Worm (Caenorhabditis elegans) whole organism, L3 larva: ENCODE data around the gene gst-28.
A peak's percentile ranks its signal among the peaks of the same experiment; 100 is the strongest.

Experiments used
- ama-1 ChIP-seq: fragments of 150-350 bp; optimal IDR thresholded peaks from 2 replicates; lab custom pipeline; 2018
- ceh-82 ChIP-seq: fragments of 150-350 bp; optimal IDR thresholded peaks from 2 replicates; lab custom pipeline; 2014; ENCODE audit warnings: missing biosample characterization, missing genetic modification characterization
- eor-1 ChIP-seq, 2 experiments: fragments of 150-350 bp; optimal IDR thresholded peaks; 2 replicates each; lab custom pipeline; 2014 to 2018; ENCODE audit warnings: missing biosample characterization in 2 of 2, missing genetic modification characterization in 2 of 2
- jun-1 ChIP-seq: fragments of 150-350 bp; optimal IDR thresholded peaks from 2 replicates; lab custom pipeline; 2014; ENCODE audit warnings: missing biosample characterization, missing genetic modification reagents, missing genetic modification characterization
- lin-15B ChIP-seq: fragments of 150-350 bp; optimal IDR thresholded peaks from 2 replicates; lab custom pipeline; 2014; ENCODE audit warnings: missing biosample characterization, missing genetic modification characterization
- mdl-1 ChIP-seq: fragments of 150-350 bp; optimal IDR thresholded peaks from 2 replicates; lab custom pipeline; 2014; ENCODE audit warnings: missing biosample characterization, missing genetic modification characterization
- nhr-11 ChIP-seq: fragments of 150-350 bp; optimal IDR thresholded peaks from 2 replicates; lab custom pipeline; 2014; ENCODE audit warnings: missing biosample characterization, missing genetic modification characterization
- nhr-237 ChIP-seq: fragments of 150-350 bp; optimal IDR thresholded peaks from 2 replicates; lab custom pipeline; 2014; ENCODE audit warnings: missing biosample characterization, missing genetic modification characterization
- nhr-76 ChIP-seq: fragments of 150-350 bp; sonication (generic microtip); optimal IDR thresholded peaks from 5 replicates; lab custom pipeline; 2014; ENCODE audit warnings: missing biosample characterization, missing genetic modification characterization
- sea-2 ChIP-seq: fragments of 150-350 bp; sonication (generic microtip); optimal IDR thresholded peaks from 4 replicates; lab custom pipeline; 2014; ENCODE audit warnings: missing biosample characterization, missing genetic modification reagents, missing genetic modification characterization
- ztf-11 ChIP-seq: fragments of 150-350 bp; optimal IDR thresholded peaks from 2 replicates; lab custom pipeline; 2014; ENCODE audit warnings: missing biosample characterization, missing genetic modification characterization
- ztf-4 ChIP-seq: fragments of 150-350 bp; optimal IDR thresholded peaks from 2 replicates; lab custom pipeline; 2014; ENCODE audit warnings: missing biosample characterization, missing genetic modification characterization

DNA sequence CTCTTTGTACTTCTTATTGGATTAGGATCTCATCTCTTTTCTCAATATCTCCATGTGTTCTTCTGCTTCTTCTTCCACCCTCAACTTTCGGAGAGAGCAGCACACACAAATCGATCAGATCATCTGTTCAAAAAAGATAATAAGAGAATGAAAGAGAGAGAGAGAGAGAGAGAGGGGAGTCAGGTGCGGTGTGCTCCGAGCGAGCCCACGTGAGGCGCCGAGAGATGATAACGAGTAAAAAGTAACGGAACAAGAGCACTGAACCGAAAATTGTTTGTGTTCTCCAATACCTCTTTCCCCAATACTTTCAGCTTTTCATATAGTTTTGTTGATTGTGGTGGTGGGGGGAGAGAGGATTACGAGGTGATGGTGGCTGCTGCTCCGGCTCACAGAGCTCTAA lies 26.6 kb upstream of the gst-28 start:
- TF ChIP-seq ama-1 = no peak
- TF ChIP-seq jun-1 (tag; lab: Kevin White, UChicago) = peak; percentile 51
- no peak for TF ChIP-seq ceh-82
- no peak for TF ChIP-seq ztf-4
- no peak for TF ChIP-seq lin-15B (tag; lab: Kevin White, UChicago)
- no peak for TF ChIP-seq ztf-11 (tag; lab: Kevin White, UChicago)
- TF ChIP-seq nhr-76 (tag; lab: Kevin White, UChicago) = no peak
- TF ChIP-seq mdl-1 = peak; percentile 7
- TF ChIP-seq eor-1 (tag; optimal IDR thresholded peaks at IDR 0.05; lab: Kevin White, UChicago) = no peak
- no peak for TF ChIP-seq nhr-237 (tag; lab: Kevin White, UChicago)
- no peak for TF ChIP-seq nhr-11 (tag; lab: Kevin White, UChicago)
- no peak for TF ChIP-seq sea-2 (GFP tag; lab: Kevin White, UChicago)
